Worm (Caenorhabditis elegans) whole organism, mixed stage, embryonic: ENCODE measurements around the gene skr-19.

Experiments used
- M03D4.4 ChIP-seq: sonication (generic microtip); optimal IDR thresholded peaks from 2 replicates; lab custom pipeline; 2017; ENCODE audit warnings: mild to moderate bottlenecking, missing genetic modification characterization, missing compliant biosample characterization
- bed-3 ChIP-seq: fragments of 200-800 bp; sonication (Bioruptor generic); optimal IDR thresholded peaks from 3 replicates; lab custom pipeline; 2018; ENCODE audit warnings: mild to moderate bottlenecking, missing genetic modification characterization, moderate library complexity, missing compliant biosample characterization
- blmp-1 ChIP-seq: fragments of 150-350 bp; optimal IDR thresholded peaks from 2 replicates; lab custom pipeline; 2014; ENCODE audit warnings: missing biosample characterization, missing genetic modification characterization
- ceh-39 ChIP-seq: fragments of 150-350 bp; optimal IDR thresholded peaks from 2 replicates; lab custom pipeline; 2014; ENCODE audit warnings: missing biosample characterization, missing genetic modification characterization
- ceh-43 ChIP-seq: fragments of 200-800 bp; sonication (Bioruptor generic); optimal IDR thresholded peaks from 2 replicates; lab custom pipeline; 2018; ENCODE audit warnings: mild to moderate bottlenecking, missing genetic modification characterization, moderate library complexity, missing compliant biosample characterization
- ceh-83 ChIP-seq: fragments of 200-800 bp; sonication (Bioruptor generic); optimal IDR thresholded peaks from 2 replicates; lab custom pipeline; 2018; ENCODE audit warnings: mild to moderate bottlenecking, missing genetic modification characterization, missing compliant biosample characterization
- ces-1 ChIP-seq: fragments of 150-350 bp; optimal IDR thresholded peaks from 2 replicates; lab custom pipeline; 2014; ENCODE audit warnings: missing biosample characterization, missing genetic modification reagents, missing genetic modification characterization
- cnd-1 ChIP-seq: fragments of 200-800 bp; sonication (Bioruptor generic); optimal IDR thresholded peaks from 2 replicates; lab custom pipeline; 2018; ENCODE audit warnings: mild to moderate bottlenecking, missing genetic modification characterization, missing compliant biosample characterization
- drap-1 ChIP-seq: fragments of 200-800 bp; sonication (Bioruptor generic); optimal IDR thresholded peaks from 3 replicates; lab custom pipeline; 2018; ENCODE audit warnings: mild to moderate bottlenecking, missing genetic modification characterization, missing compliant biosample characterization
- elt-1 ChIP-seq: sonication (generic microtip); optimal IDR thresholded peaks from 2 replicates; lab custom pipeline; 2017; ENCODE audit warnings: missing genetic modification characterization, mild to moderate bottlenecking, missing compliant biosample characterization, antibody characterized with exemption, moderate library complexity, borderline replicate concordance; ENCODE audit not compliant: insufficient read depth
- elt-3 ChIP-seq: fragments of 150-350 bp; optimal IDR thresholded peaks from 2 replicates; lab custom pipeline; 2014; ENCODE audit warnings: missing biosample characterization, missing genetic modification characterization
- flh-1 ChIP-seq: fragments of 200-800 bp; sonication (Bioruptor generic); optimal IDR thresholded peaks from 2 replicates; lab custom pipeline; 2018; ENCODE audit warnings: mild to moderate bottlenecking, missing genetic modification characterization, moderate library complexity, missing compliant biosample characterization
- ham-2 ChIP-seq: fragments of 200-800 bp; sonication (Bioruptor generic); optimal IDR thresholded peaks from 2 replicates; lab custom pipeline; 2018; ENCODE audit warnings: mild to moderate bottlenecking, missing genetic modification characterization, missing compliant biosample characterization
- hlh-1 ChIP-seq: fragments of 150-350 bp; optimal IDR thresholded peaks from 2 replicates; lab custom pipeline; 2014; ENCODE audit warnings: missing biosample characterization, missing genetic modification reagents, missing genetic modification characterization
- lin-13 ChIP-seq: fragments of 150-350 bp; optimal IDR thresholded peaks from 2 replicates; lab custom pipeline; 2014; ENCODE audit warnings: missing biosample characterization, missing genetic modification characterization
- lin-32 ChIP-seq: fragments of 200-800 bp; sonication (Bioruptor generic); optimal IDR thresholded peaks from 2 replicates; lab custom pipeline; 2018; ENCODE audit warnings: mild to moderate bottlenecking, missing genetic modification characterization, missing compliant biosample characterization
- lsy-2 ChIP-seq: fragments of 150-350 bp; optimal IDR thresholded peaks from 2 replicates; lab custom pipeline; 2014; ENCODE audit warnings: missing biosample characterization, missing genetic modification characterization
- mab-5 ChIP-seq: fragments of 150-350 bp; optimal IDR thresholded peaks from 2 replicates; lab custom pipeline; 2014; ENCODE audit warnings: missing biosample characterization, missing genetic modification characterization
- mep-1 ChIP-seq: fragments of 150-350 bp; optimal IDR thresholded peaks from 2 replicates; lab custom pipeline; 2017; ENCODE audit warnings: missing biosample characterization, missing genetic modification reagents, missing genetic modification characterization, inconsistent platforms
- mls-2 ChIP-seq: sonication (generic microtip); optimal IDR thresholded peaks from 2 replicates; lab custom pipeline; 2016; ENCODE audit warnings: mild to moderate bottlenecking, missing genetic modification characterization, moderate library complexity, missing compliant biosample characterization
- nhr-12 ChIP-seq: fragments of 150-350 bp; optimal IDR thresholded peaks from 2 replicates; lab custom pipeline; 2014; ENCODE audit warnings: missing biosample characterization, missing genetic modification characterization
- nhr-2 ChIP-seq: fragments of 150-350 bp; optimal IDR thresholded peaks from 2 replicates; lab custom pipeline; 2014; ENCODE audit warnings: missing biosample characterization, missing genetic modification characterization
- nhr-237 ChIP-seq: fragments of 150-350 bp; optimal IDR thresholded peaks from 2 replicates; lab custom pipeline; 2014; ENCODE audit warnings: missing biosample characterization, missing genetic modification characterization
- nhr-28 ChIP-seq: fragments of 150-350 bp; optimal IDR thresholded peaks from 2 replicates; lab custom pipeline; 2014; ENCODE audit warnings: missing biosample characterization, missing genetic modification characterization
- nhr-76 ChIP-seq: sonication (generic microtip); optimal IDR thresholded peaks from 2 replicates; lab custom pipeline; 2017; ENCODE audit warnings: missing biosample characterization, missing genetic modification characterization
- pha-4 ChIP-seq: fragments of 150-350 bp; optimal IDR thresholded peaks from 2 replicates; lab custom pipeline; 2018; ENCODE audit warnings: missing biosample characterization, missing genetic modification reagents, missing genetic modification characterization
- sem-2 ChIP-seq: fragments of 200-800 bp; sonication (Bioruptor generic); optimal IDR thresholded peaks from 2 replicates; lab custom pipeline; 2018; ENCODE audit warnings: mild to moderate bottlenecking, missing genetic modification characterization, missing compliant biosample characterization
- snpc-4 ChIP-seq: fragments of 150-350 bp; optimal IDR thresholded peaks from 2 replicates; lab custom pipeline; 2014; ENCODE audit warnings: missing biosample characterization, missing genetic modification characterization
- sptf-1 ChIP-seq: sonication (generic microtip); optimal IDR thresholded peaks from 2 replicates; lab custom pipeline; 2017; ENCODE audit warnings: mild to moderate bottlenecking, missing genetic modification characterization, moderate library complexity, missing compliant biosample characterization
- tbx-8 ChIP-seq: fragments of 200-800 bp; sonication (Bioruptor generic); optimal IDR thresholded peaks from 2 replicates; lab custom pipeline; 2018; ENCODE audit warnings: mild to moderate bottlenecking, missing genetic modification characterization, moderate library complexity, missing compliant biosample characterization
- unc-120 ChIP-seq: sonication (generic microtip); optimal IDR thresholded peaks from 2 replicates; lab custom pipeline; 2017; ENCODE audit warnings: missing genetic modification characterization, missing compliant biosample characterization; ENCODE audit not compliant: poor library complexity, severe bottlenecking
- unc-39 ChIP-seq: fragments of 150-350 bp; optimal IDR thresholded peaks from 2 replicates; lab custom pipeline; 2014; ENCODE audit warnings: missing biosample characterization, missing genetic modification characterization
- unc-62 ChIP-seq: fragments of 150-350 bp; optimal IDR thresholded peaks from 2 replicates; lab custom pipeline; 2014; ENCODE audit warnings: missing biosample characterization, missing genetic modification reagents, missing genetic modification characterization
- zip-8 ChIP-seq: fragments of 150-350 bp; optimal IDR thresholded peaks from 2 replicates; lab custom pipeline; 2014; ENCODE audit warnings: missing biosample characterization, missing genetic modification characterization
- ztf-11 ChIP-seq: fragments of 150-350 bp; optimal IDR thresholded peaks from 2 replicates; lab custom pipeline; 2014; ENCODE audit warnings: missing biosample characterization, missing genetic modification characterization

skr-19 gene

ce11 chrX:13224608-13225007, at the start of gene skr-19:
Gene skr-19 (minus strand): TSS chrX:13224708.
- TF ChIP-seq mep-1 (tag; lab: Kevin White, UChicago), result no peak
- TF ChIP-seq zip-8, result no peak
- TF ChIP-seq lin-13 (tag; lab: Kevin White, UChicago), result no peak
- TF ChIP-seq lin-32, result no peak
- no peak for TF ChIP-seq unc-62 (GFP tag; lab: Kevin White, UChicago)
- no peak for TF ChIP-seq flh-1 (GFP tag; lab: Kevin White, UChicago)
- TF ChIP-seq hlh-1 (tag; lab: Kevin White, UChicago), result no peak
- no peak for TF ChIP-seq unc-120 (tag; lab: Kevin White, UChicago)
- no peak for TF ChIP-seq nhr-76
- no peak for TF ChIP-seq elt-3 (tag; lab: Kevin White, UChicago)
- TF ChIP-seq snpc-4 (tag; lab: Kevin White, UChicago), result no peak
- no peak for TF ChIP-seq bed-3
- no peak for TF ChIP-seq ceh-43 (GFP tag; lab: Kevin White, UChicago)
- no peak for TF ChIP-seq sem-2 (GFP tag; lab: Kevin White, UChicago)
- no peak for TF ChIP-seq sptf-1 (tag; lab: Kevin White, UChicago)
- TF ChIP-seq, all 35 proteins: peak for 0

- no peak for TF ChIP-seq mab-5 (tag; lab: Kevin White, UChicago)
- TF ChIP-seq nhr-76, result no peak
- TF ChIP-seq nhr-12 (tag; lab: Kevin White, UChicago), result no peak
- no peak for TF ChIP-seq mls-2 (tag; lab: Kevin White, UChicago)
- TF ChIP-seq nhr-237 (tag; lab: Kevin White, UChicago), result no peak
- no peak for TF ChIP-seq lsy-2 (tag; lab: Kevin White, UChicago)
- no peak for TF ChIP-seq bed-3
- no peak for TF ChIP-seq ces-1 (GFP tag; lab: Kevin White, UChicago)
Measured at ce11 chrX:13274102-13274501, 49.6 kb upstream of the skr-19 start, which contains the start of gene cyp-14A3. Gene cyp-14A3 (minus strand): TSS chrX:13274202.

ce11 chrX:13269586-13269985, 45.1 kb upstream of the skr-19 start, which contains the start of gene cyp-14A2:
Gene cyp-14A2 (minus strand): TSS chrX:13269686.
- TF ChIP-seq flh-1 (GFP tag; lab: Kevin White, UChicago), result no peak
- TF ChIP-seq zip-8, result no peak
- TF ChIP-seq lin-32, result no peak
- TF ChIP-seq, all 35 proteins: peak for 0

ce11 chrX:13267230-13267629, 42.7 kb upstream of the skr-19 start, which contains the start of gene cyp-14A1:
Gene cyp-14A1 (minus strand): TSS chrX:13267355.
- TF ChIP-seq hlh-1 (tag; lab: Kevin White, UChicago), result no peak
- TF ChIP-seq flh-1 (GFP tag; lab: Kevin White, UChicago), result no peak
- TF ChIP-seq elt-3 (tag; lab: Kevin White, UChicago), result no peak
- no peak for TF ChIP-seq sem-2 (GFP tag; lab: Kevin White, UChicago)
- TF ChIP-seq unc-62 (GFP tag; lab: Kevin White, UChicago), result no peak
- no peak for TF ChIP-seq unc-120 (tag; lab: Kevin White, UChicago)
- TF ChIP-seq cnd-1, result no peak
- TF ChIP-seq M03D4.4 (tag; lab: Kevin White, UChicago), result no peak
- TF ChIP-seq zip-8, result no peak
- no peak for TF ChIP-seq elt-1 (tag; lab: Kevin White, UChicago)
- TF ChIP-seq sptf-1 (tag; lab: Kevin White, UChicago), result no peak
- TF ChIP-seq ztf-11 (tag; lab: Kevin White, UChicago), result no peak
- no peak for TF ChIP-seq nhr-237 (tag; lab: Kevin White, UChicago)
- no peak for TF ChIP-seq snpc-4 (tag; lab: Kevin White, UChicago)
- no peak for TF ChIP-seq mls-2 (tag; lab: Kevin White, UChicago)
- no peak for TF ChIP-seq ceh-43 (GFP tag; lab: Kevin White, UChicago)

- no peak for TF ChIP-seq nhr-76
- TF ChIP-seq ceh-43 (GFP tag; lab: Kevin White, UChicago), result peak; percentile 66
- TF ChIP-seq drap-1 (GFP tag; lab: Kevin White, UChicago), result peak; percentile 86
- peak; percentile 80 for TF ChIP-seq lin-32
- TF ChIP-seq nhr-2, result no peak
- no peak for TF ChIP-seq pha-4
- no peak for TF ChIP-seq lin-13 (tag; lab: Kevin White, UChicago)
- TF ChIP-seq tbx-8 (GFP tag; lab: Kevin White, UChicago), result no peak
- no peak for TF ChIP-seq M03D4.4 (tag; lab: Kevin White, UChicago)
- TF ChIP-seq lsy-2 (tag; lab: Kevin White, UChicago), result peak; percentile 22
- TF ChIP-seq elt-3 (tag; lab: Kevin White, UChicago), result no peak
- TF ChIP-seq nhr-237 (tag; lab: Kevin White, UChicago), result peak; percentile 43
- no peak for TF ChIP-seq mab-5 (tag; lab: Kevin White, UChicago)
- peak; percentile 56 for TF ChIP-seq sem-2 (GFP tag; lab: Kevin White, UChicago)
- no peak for TF ChIP-seq elt-1 (tag; lab: Kevin White, UChicago)
- TF ChIP-seq hlh-1 (tag; lab: Kevin White, UChicago), result no peak
- no peak for TF ChIP-seq ztf-11 (tag; lab: Kevin White, UChicago)
- TF ChIP-seq bed-3, result peak; percentile 64
- no peak for TF ChIP-seq ces-1 (GFP tag; lab: Kevin White, UChicago)
- no peak for TF ChIP-seq ceh-39
- TF ChIP-seq sptf-1 (tag; lab: Kevin White, UChicago), result no peak
- no peak for TF ChIP-seq nhr-28
- peak; percentile 73 for TF ChIP-seq ceh-83 (GFP tag; lab: Kevin White, UChicago)
- peak; percentile 72 for TF ChIP-seq ham-2 (GFP tag; lab: Kevin White, UChicago)
- no peak for TF ChIP-seq unc-39
- peak; percentile 66 for TF ChIP-seq unc-120 (tag; lab: Kevin White, UChicago)
- no peak for TF ChIP-seq zip-8
- TF ChIP-seq mep-1 (tag; lab: Kevin White, UChicago), result peak; percentile 42
- peak; percentile 16 for TF ChIP-seq flh-1 (GFP tag; lab: Kevin White, UChicago)
- TF ChIP-seq unc-62 (GFP tag; lab: Kevin White, UChicago), result no peak
- TF ChIP-seq snpc-4 (tag; lab: Kevin White, UChicago), result no peak
- TF ChIP-seq nhr-12 (tag; lab: Kevin White, UChicago), result no peak
- TF ChIP-seq blmp-1 (tag; lab: Kevin White, UChicago), result no peak
- peak; percentile 89 for TF ChIP-seq mls-2 (tag; lab: Kevin White, UChicago)
- TF ChIP-seq cnd-1, result peak; percentile 66
- TF ChIP-seq, all 35 proteins: peak for 14
Measured at ce11 chrX:13264550-13264949, 40.0 kb upstream of the skr-19 start.
